Worm (Caenorhabditis elegans) whole organism, L4/young adult: ENCODE measurements around the gene sdz-6.

Experiments
- W03F9.2 ChIP-seq: fragments of 150-350 bp; optimal IDR thresholded peaks from 2 replicates; lab custom pipeline; 2014; ENCODE audit warnings: missing biosample characterization, missing genetic modification characterization
- dao-5 ChIP-seq: sonication (generic microtip); optimal IDR thresholded peaks from 2 replicates; lab custom pipeline; 2016; ENCODE audit warnings: missing genotype, missing genetic modification characterization, moderate library complexity, missing compliant biosample characterization
- him-1 ChIP-seq: sonication (generic microtip); optimal IDR thresholded peaks from 2 replicates; lab custom pipeline; 2016; ENCODE audit warnings: missing genotype, missing genetic modification reagents, missing genetic modification characterization, missing compliant biosample characterization

sdz-6 gene

ce11 chrV:19358039-19358438, 37.6 kb downstream of the sdz-6 start:
- no peak for TF ChIP-seq him-1 (tag; lab: Kevin White, UChicago)
- no peak for TF ChIP-seq W03F9.2 (tag; lab: Kevin White, UChicago)
- no peak for TF ChIP-seq dao-5 (tag; lab: Kevin White, UChicago)

- TF ChIP-seq W03F9.2 (tag; lab: Kevin White, UChicago) (no peak), dao-5 (tag; lab: Kevin White, UChicago) (no peak), him-1 (tag; lab: Kevin White, UChicago) (no peak)
Observed at ce11 chrV:19362568-19362967, 42.2 kb downstream of the sdz-6 start, which contains the start of gene C14B4.2. Gene C14B4.2 (minus strand): TSS chrV:19362668.

ce11 chrV:19370189-19370588, 49.8 kb downstream of the sdz-6 start, which contains the start of gene Y43F8A.1:
Gene Y43F8A.1 (plus strand): TSS chrV:19370489.
- TF ChIP-seq him-1 (tag; lab: Kevin White, UChicago) (no peak), dao-5 (tag; lab: Kevin White, UChicago) (no peak), W03F9.2 (tag; lab: Kevin White, UChicago) (no peak)
